Worm (Caenorhabditis elegans) whole organism, late embryonic: ENCODE measurements around the gene dpf-7.

Experiments used
- C38D4.7 ChIP-seq: fragments of 200-800 bp; sonication (Bioruptor generic); optimal IDR thresholded peaks from 2 replicates; lab custom pipeline; 2018; ENCODE audit warnings: mild to moderate bottlenecking, missing genetic modification characterization, moderate library complexity, missing compliant biosample characterization
- F13H6.1 ChIP-seq: sonication (generic microtip); optimal IDR thresholded peaks from 2 replicates; lab custom pipeline; 2016; ENCODE audit warnings: missing genetic modification characterization, missing compliant biosample characterization
- K09A11.1 ChIP-seq: sonication (generic microtip); optimal IDR thresholded peaks from 2 replicates; lab custom pipeline; 2017; ENCODE audit warnings: antibody characterized with exemption, mild to moderate bottlenecking, missing genetic modification characterization, missing compliant biosample characterization; ENCODE audit not compliant: insufficient read depth
- Y22D7AL.16 ChIP-seq: sonication (generic microtip); optimal IDR thresholded peaks from 2 replicates; lab custom pipeline; 2016; ENCODE audit warnings: missing genetic modification characterization, missing compliant biosample characterization
- ama-1 ChIP-seq: fragments of 150-350 bp; optimal IDR thresholded peaks from 2 replicates; lab custom pipeline; 2014
- ceh-18 ChIP-seq: sonication (generic microtip); optimal IDR thresholded peaks from 2 replicates; lab custom pipeline; 2016; ENCODE audit warnings: missing genetic modification characterization, missing compliant biosample characterization
- ceh-19 ChIP-seq: fragments of 200-800 bp; sonication (Bioruptor generic); optimal IDR thresholded peaks from 2 replicates; lab custom pipeline; 2018; ENCODE audit warnings: mild to moderate bottlenecking, missing genetic modification characterization, missing compliant biosample characterization
- ceh-22 ChIP-seq: sonication (generic microtip); optimal IDR thresholded peaks from 2 replicates; lab custom pipeline; 2017; ENCODE audit warnings: missing biosample characterization, missing genetic modification characterization
- ceh-24 ChIP-seq: sonication (generic microtip); optimal IDR thresholded peaks from 2 replicates; lab custom pipeline; 2016; ENCODE audit warnings: mild to moderate bottlenecking, missing genetic modification characterization, missing compliant biosample characterization
- ceh-30 ChIP-seq: fragments of 150-350 bp; optimal IDR thresholded peaks from 2 replicates; lab custom pipeline; 2014; ENCODE audit warnings: missing biosample characterization, missing genetic modification characterization
- ceh-31 ChIP-seq: sonication (generic microtip); optimal IDR thresholded peaks from 2 replicates; lab custom pipeline; 2016; ENCODE audit warnings: missing genetic modification characterization, missing compliant biosample characterization
- ceh-45 ChIP-seq: fragments of 200-800 bp; sonication (Bioruptor generic); IDR thresholded peaks from 2 replicates; pipeline ENCODE4 v1.3.6; 2022; ENCODE audit warnings: missing genetic modification reagents, missing genetic modification characterization, missing compliant biosample characterization
- ceh-48 ChIP-seq: sonication (generic microtip); optimal IDR thresholded peaks from 2 replicates; lab custom pipeline; 2016; ENCODE audit warnings: missing genetic modification characterization, inconsistent platforms, missing compliant biosample characterization
- che-1 ChIP-seq: sonication (generic microtip); optimal IDR thresholded peaks from 2 replicates; lab custom pipeline; 2016; ENCODE audit warnings: mild to moderate bottlenecking, missing genetic modification characterization, missing compliant biosample characterization
- dmd-4 ChIP-seq: sonication (generic microtip); optimal IDR thresholded peaks from 2 replicates; lab custom pipeline; 2016; ENCODE audit warnings: borderline replicate concordance, missing genetic modification characterization, missing compliant biosample characterization
- ets-4 ChIP-seq: sonication (generic microtip); optimal IDR thresholded peaks from 2 replicates; lab custom pipeline; 2016; ENCODE audit warnings: missing genetic modification characterization, missing compliant biosample characterization
- eyg-1 ChIP-seq: sonication (generic microtip); optimal IDR thresholded peaks from 2 replicates; lab custom pipeline; 2016; ENCODE audit warnings: missing genotype, missing genetic modification characterization, missing compliant biosample characterization
- fax-1 ChIP-seq: sonication (generic microtip); optimal IDR thresholded peaks from 2 replicates; lab custom pipeline; 2016; ENCODE audit warnings: missing genotype, missing genetic modification characterization, missing compliant biosample characterization
- fkh-6 ChIP-seq: sonication (generic microtip); optimal IDR thresholded peaks from 2 replicates; lab custom pipeline; 2016; ENCODE audit warnings: missing genetic modification characterization, missing compliant biosample characterization
- gmeb-2 ChIP-seq: sonication (generic microtip); optimal IDR thresholded peaks from 2 replicates; lab custom pipeline; 2016; ENCODE audit warnings: missing genetic modification characterization, inconsistent platforms, missing compliant biosample characterization
- hlh-13 ChIP-seq: fragments of 200-800 bp; sonication (Bioruptor generic); optimal IDR thresholded peaks from 2 replicates; lab custom pipeline; 2018; ENCODE audit warnings: mild to moderate bottlenecking, missing genetic modification characterization, missing compliant biosample characterization
- hlh-15 ChIP-seq: sonication (generic microtip); optimal IDR thresholded peaks from 2 replicates; lab custom pipeline; 2016; ENCODE audit warnings: missing genetic modification characterization, missing compliant biosample characterization
- lin-11 ChIP-seq: fragments of 200-800 bp; sonication (Bioruptor generic); optimal IDR thresholded peaks from 2 replicates; lab custom pipeline; 2018; ENCODE audit warnings: mild to moderate bottlenecking, missing genetic modification characterization, missing compliant biosample characterization
- mec-3 ChIP-seq: sonication (generic microtip); optimal IDR thresholded peaks from 2 replicates; lab custom pipeline; 2016; ENCODE audit warnings: borderline replicate concordance, missing genetic modification characterization, missing compliant biosample characterization
- nhr-11 ChIP-seq: fragments of 150-350 bp; optimal IDR thresholded peaks from 2 replicates; lab custom pipeline; 2014; ENCODE audit warnings: missing biosample characterization, missing genetic modification characterization
- npax-4 ChIP-seq: sonication (generic microtip); optimal IDR thresholded peaks from 2 replicates; lab custom pipeline; 2016; ENCODE audit warnings: missing genetic modification characterization, missing compliant biosample characterization
- pag-3 ChIP-seq: sonication (generic microtip); optimal IDR thresholded peaks from 2 replicates; lab custom pipeline; 2016; ENCODE audit warnings: missing compliant biosample characterization, missing genetic modification characterization, borderline replicate concordance
- pax-1 ChIP-seq: fragments of 150-350 bp; optimal IDR thresholded peaks from 2 replicates; lab custom pipeline; 2014; ENCODE audit warnings: missing biosample characterization, missing genetic modification characterization
- pha-2 ChIP-seq: sonication (generic microtip); optimal IDR thresholded peaks from 2 replicates; lab custom pipeline; 2017; ENCODE audit warnings: mild to moderate bottlenecking, missing genetic modification characterization, missing compliant biosample characterization
- pha-4 ChIP-seq: fragments of 150-350 bp; optimal IDR thresholded peaks from 2 replicates; lab custom pipeline; 2018; ENCODE audit warnings: missing biosample characterization, missing genetic modification reagents, missing genetic modification characterization
- pros-1 ChIP-seq: fragments of 150-350 bp; optimal IDR thresholded peaks from 2 replicates; lab custom pipeline; 2014; ENCODE audit warnings: missing biosample characterization, missing genetic modification reagents, missing genetic modification characterization
- sdc-2 ChIP-seq: sonication (generic microtip); optimal IDR thresholded peaks from 2 replicates; lab custom pipeline; 2016; ENCODE audit warnings: missing genotype, missing genetic modification characterization, missing compliant biosample characterization
- tbx-2 ChIP-seq: sonication (generic microtip); optimal IDR thresholded peaks from 2 replicates; lab custom pipeline; 2016; ENCODE audit warnings: missing genetic modification characterization, missing compliant biosample characterization
- ttx-3 ChIP-seq: sonication (generic microtip); optimal IDR thresholded peaks from 2 replicates; lab custom pipeline; 2016; ENCODE audit warnings: missing genetic modification reagents, missing genetic modification characterization, missing compliant biosample characterization
- unc-86 ChIP-seq: sonication (generic microtip); optimal IDR thresholded peaks from 2 replicates; lab custom pipeline; 2016; ENCODE audit warnings: missing genetic modification characterization, missing compliant biosample characterization
- ztf-16 ChIP-seq: sonication (generic microtip); optimal IDR thresholded peaks from 2 replicates; lab custom pipeline; 2017; ENCODE audit warnings: missing genetic modification characterization, missing compliant biosample characterization

Gene dpf-7

DNA sequence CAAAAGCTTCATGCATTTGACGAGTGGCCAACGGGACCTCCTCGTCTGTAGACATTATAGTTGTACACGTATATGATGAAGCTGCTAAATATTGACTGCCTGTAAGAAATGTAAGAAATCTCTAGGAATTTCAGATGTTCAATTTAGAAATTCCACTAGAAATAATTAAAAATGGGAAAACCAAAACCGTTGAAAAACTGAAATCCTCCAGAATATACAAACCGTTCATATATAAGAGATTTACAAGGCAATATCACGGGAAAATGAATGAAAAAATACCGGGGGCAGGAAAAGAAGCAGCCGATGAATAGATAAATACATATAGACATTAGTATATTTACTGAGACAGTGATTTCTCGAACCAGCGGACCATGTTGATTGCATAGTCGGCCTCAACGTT lies at the start of gene dpf-7:
Gene dpf-7 (minus strand): TSS at position 101 of the 400 bp plus-strand sequence.
- no peak for TF ChIP-seq Y22D7AL.16

DNA sequence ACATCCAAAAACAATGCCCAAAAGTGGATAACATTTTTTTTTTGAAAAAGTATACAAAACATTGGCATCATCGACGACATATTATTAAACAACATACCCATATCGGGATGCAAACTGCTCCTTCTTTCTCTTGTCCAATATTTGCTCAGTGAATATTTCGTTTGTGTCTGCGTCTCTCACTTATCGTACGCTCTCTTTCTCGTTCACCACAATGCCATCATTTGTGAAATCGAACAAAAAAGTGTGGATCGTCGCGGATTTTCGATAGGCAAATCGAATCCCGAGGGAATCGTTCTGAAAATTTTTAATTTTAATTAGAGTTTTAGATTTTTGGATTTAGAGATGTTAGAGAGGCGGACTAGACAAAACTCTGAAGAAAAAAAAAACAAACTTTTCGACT lies 44.4 kb upstream of the dpf-7 start, which contains the start of gene tat-2:
Gene tat-2 (minus strand): TSS at position 101 of the 400 bp plus-strand sequence.
- TF ChIP-seq pha-4 (tag; lab: Kevin White, UChicago) = no peak
- no peak for TF ChIP-seq hlh-13 (GFP tag; lab: Kevin White, UChicago)
- no peak for TF ChIP-seq ama-1 (lab: Kevin White, UChicago)
- TF ChIP-seq lin-11 = no peak
- no peak for TF ChIP-seq fax-1
- TF ChIP-seq K09A11.1 (tag; lab: Kevin White, UChicago) = no peak
- TF ChIP-seq pros-1 (tag; lab: Kevin White, UChicago) = no peak
- TF ChIP-seq ceh-45 (GFP tag; lab: Robert Waterston, UW) = no peak
- no peak for TF ChIP-seq ceh-22
- TF ChIP-seq ceh-18 (tag; lab: Kevin White, UChicago) = no peak
- TF ChIP-seq pha-2 (tag; lab: Kevin White, UChicago) = no peak
- no peak for TF ChIP-seq gmeb-2
- TF ChIP-seq, all 69 proteins: peak for 0

DNA sequence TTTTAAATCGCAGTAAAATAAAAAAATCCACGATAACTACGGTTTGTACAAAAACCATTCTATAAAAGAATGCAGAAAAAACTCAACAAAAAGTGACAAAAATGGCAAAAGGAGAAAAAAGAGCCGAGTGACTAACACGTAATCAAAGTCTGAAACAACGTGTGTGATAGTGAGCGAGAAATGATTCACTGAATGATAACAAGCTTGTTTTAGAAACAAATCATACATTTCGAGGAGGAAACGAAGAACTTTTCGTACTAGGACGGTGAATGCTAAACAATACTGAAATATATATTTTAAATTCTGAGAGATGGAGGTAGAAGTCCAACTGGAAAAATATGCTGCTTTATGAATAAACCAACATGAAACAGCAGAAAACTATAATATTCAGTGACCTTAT lies 39.6 kb upstream of the dpf-7 start:
- TF ChIP-seq ceh-48 = no peak
- no peak for TF ChIP-seq pha-4 (tag; lab: Kevin White, UChicago)
- TF ChIP-seq ztf-16 (tag; lab: Kevin White, UChicago) = no peak
- no peak for TF ChIP-seq pros-1 (tag; lab: Kevin White, UChicago)
- TF ChIP-seq pax-1 = no peak
- TF ChIP-seq eyg-1 = no peak
- no peak for TF ChIP-seq K09A11.1 (tag; lab: Kevin White, UChicago)
- no peak for TF ChIP-seq ttx-3 (tag; lab: Kevin White, UChicago)
- TF ChIP-seq Y22D7AL.16 = no peak
- TF ChIP-seq npax-4 (tag; lab: Kevin White, UChicago) = no peak
- TF ChIP-seq fax-1 = no peak
- no peak for TF ChIP-seq ceh-31 (tag; lab: Kevin White, UChicago)
- TF ChIP-seq ceh-19 (GFP tag; lab: Kevin White, UChicago) = no peak
- TF ChIP-seq hlh-15 (tag; lab: Kevin White, UChicago) = no peak
- TF ChIP-seq dmd-4 = no peak

DNA sequence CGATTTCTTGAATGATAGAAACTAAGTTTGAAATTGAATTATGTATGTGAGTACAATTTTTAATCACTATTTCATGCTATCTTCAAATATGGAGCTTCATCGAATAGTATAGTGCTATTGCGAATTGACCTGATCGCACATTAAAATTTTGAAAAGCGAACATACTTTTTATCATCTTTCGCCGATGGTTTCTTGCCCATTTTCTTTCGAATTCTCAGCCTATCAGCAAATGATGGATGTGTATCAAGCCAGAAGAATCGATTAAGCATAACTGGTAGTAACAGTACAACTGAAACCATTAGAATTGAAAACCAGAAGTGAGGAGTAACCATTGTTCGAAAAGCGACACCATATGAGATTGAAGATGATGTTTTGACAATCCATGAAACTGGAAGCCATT lies 27.2 kb upstream of the dpf-7 start:
- TF ChIP-seq F13H6.1 (no peak), unc-86 (tag; lab: Kevin White, UChicago) (no peak), ceh-31 (tag; lab: Kevin White, UChicago) (no peak), sdc-2 (no peak), che-1 (tag; lab: Kevin White, UChicago) (no peak), tbx-2 (tag; lab: Kevin White, UChicago) (no peak), nhr-11 (no peak), ztf-16 (tag; lab: Kevin White, UChicago) (no peak), fkh-6 (tag; lab: Kevin White, UChicago) (no peak), pha-4 (tag; lab: Kevin White, UChicago) (no peak)

DNA sequence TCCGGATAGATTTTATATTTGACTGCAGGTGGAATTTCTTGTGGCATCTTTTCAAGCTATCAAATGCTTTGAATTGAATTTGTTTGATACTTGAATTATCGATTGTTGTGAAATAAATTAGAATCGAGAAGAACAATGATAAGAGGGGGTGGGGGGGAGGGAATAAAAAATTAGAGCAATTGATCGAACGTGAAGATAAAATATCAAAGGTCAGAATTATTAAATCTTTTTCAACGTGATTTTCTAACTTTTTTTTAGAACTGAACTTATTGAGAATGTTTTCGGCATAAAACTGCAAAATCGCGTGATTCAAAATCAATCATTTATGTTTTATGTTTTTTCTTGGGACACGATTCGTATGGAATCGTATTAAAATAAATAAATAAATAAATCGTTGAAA lies 24.8 kb upstream of the dpf-7 start, which contains the start of gene mpz-4:
Gene mpz-4 (minus strand): TSS at position 101 of the 400 bp plus-strand sequence.
- TF ChIP-seq pha-4 (tag; lab: Kevin White, UChicago) = no peak
- no peak for TF ChIP-seq ets-4 (tag; lab: Kevin White, UChicago)
- no peak for TF ChIP-seq hlh-13 (GFP tag; lab: Kevin White, UChicago)
- no peak for TF ChIP-seq mec-3 (tag; lab: Kevin White, UChicago)
- no peak for TF ChIP-seq pros-1 (tag; lab: Kevin White, UChicago)
- TF ChIP-seq ceh-45 (GFP tag; lab: Robert Waterston, UW) = no peak
- no peak for TF ChIP-seq C38D4.7 (GFP tag; lab: Kevin White, UChicago)
- TF ChIP-seq ceh-30 (tag; lab: Kevin White, UChicago) = no peak
- TF ChIP-seq K09A11.1 (tag; lab: Kevin White, UChicago) = no peak
- no peak for TF ChIP-seq pag-3 (tag; lab: Kevin White, UChicago)
- no peak for TF ChIP-seq ceh-24 (tag; lab: Kevin White, UChicago)
- TF ChIP-seq ceh-31 (tag; lab: Kevin White, UChicago) = no peak
